Worm (Caenorhabditis elegans): Measurements from ENCODE around the gene rps-2.

rps-2 gene

ce11 chrIV:7938834-7939233 lies 12.6 kb upstream of the rps-2 start, which contains the start of gene F20D12.7:
TSS of gene F20D12.7 (minus strand) at chrIV:7938934.
- TF ChIP-seq W03F9.2 (tag; optimal IDR thresholded peaks at IDR 0.05), result no peak
- TF ChIP-seq dao-5 (tag; optimal IDR thresholded peaks at IDR 0.05), result no peak
- no peak for TF ChIP-seq him-1 (tag; optimal IDR thresholded peaks at IDR 0.05)

- TF ChIP-seq him-1 (tag; optimal IDR thresholded peaks at IDR 0.05) (no peak), W03F9.2 (tag; optimal IDR thresholded peaks at IDR 0.05) (no peak), dao-5 (tag; optimal IDR thresholded peaks at IDR 0.05) (no peak)
These were observed 7.5 kb upstream of the rps-2 start, which contains the start of gene bbs-2 for ce11 chrIV:7933733-7934132. TSS of gene bbs-2 (plus strand) at chrIV:7934033.

- no peak for TF ChIP-seq him-1 (tag; optimal IDR thresholded peaks at IDR 0.05)
- no peak for TF ChIP-seq dao-5 (tag; optimal IDR thresholded peaks at IDR 0.05)
- no peak for TF ChIP-seq W03F9.2 (tag; optimal IDR thresholded peaks at IDR 0.05)
These were observed 5.7 kb upstream of the rps-2 start for ce11 chrIV:7931873-7932272.

- no peak for TF ChIP-seq W03F9.2 (tag; optimal IDR thresholded peaks at IDR 0.05)
- TF ChIP-seq dao-5 (tag; optimal IDR thresholded peaks at IDR 0.05), result no peak
- no peak for TF ChIP-seq him-1 (tag; optimal IDR thresholded peaks at IDR 0.05)
These were observed 1.7 kb upstream of the rps-2 start, which contains the start of gene gcy-8 for ce11 chrIV:7927852-7928251. TSS of gene gcy-8 (plus strand) at chrIV:7928152.

- TF ChIP-seq him-1 (tag; optimal IDR thresholded peaks at IDR 0.05), result no peak
- no peak for TF ChIP-seq W03F9.2 (tag; optimal IDR thresholded peaks at IDR 0.05)
- no peak for TF ChIP-seq dao-5 (tag; optimal IDR thresholded peaks at IDR 0.05)
These were observed 1.0 kb upstream of the rps-2 start, which contains the start of gene C49H3.12 for ce11 chrIV:7927218-7927617. TSS of gene C49H3.12 (minus strand) at chrIV:7927318.

- no peak for TF ChIP-seq W03F9.2 (tag; optimal IDR thresholded peaks at IDR 0.05)
- no peak for TF ChIP-seq him-1 (tag; optimal IDR thresholded peaks at IDR 0.05)
- no peak for TF ChIP-seq dao-5 (tag; optimal IDR thresholded peaks at IDR 0.05)
These were observed 989 bp downstream of the rps-2 start for ce11 chrIV:7924975-7925828.

ce11 chrIV:7923982-7924480 lies 2.2 kb downstream of the rps-2 start, which contains the start of the genes xpo-3 and C49H3.3:
TSS of gene xpo-3 (minus strand) at chrIV:7924032.
TSS of gene C49H3.3 (plus strand) at chrIV:7924350.
- no peak for TF ChIP-seq him-1 (tag; optimal IDR thresholded peaks at IDR 0.05)
- TF ChIP-seq W03F9.2 (tag; optimal IDR thresholded peaks at IDR 0.05), result peak; percentile 79
- TF ChIP-seq dao-5 (tag; optimal IDR thresholded peaks at IDR 0.05), result no peak

ce11 chrIV:7920126-7920525 lies 6.1 kb downstream of the rps-2 start, which contains the start of gene C49H3.16:
TSS of gene C49H3.16 (plus strand) at chrIV:7920426.
- TF ChIP-seq dao-5 (tag; optimal IDR thresholded peaks at IDR 0.05), result no peak

ce11 chrIV:7917881-7918280 lies 8.3 kb downstream of the rps-2 start:
- TF ChIP-seq dao-5 (tag; optimal IDR thresholded peaks at IDR 0.05) (no peak), W03F9.2 (tag; optimal IDR thresholded peaks at IDR 0.05) (no peak), him-1 (tag; optimal IDR thresholded peaks at IDR 0.05) (no peak)

ce11 chrIV:7916907-7917306 lies 9.3 kb downstream of the rps-2 start:
- TF ChIP-seq him-1 (tag; optimal IDR thresholded peaks at IDR 0.05) (no peak), dao-5 (tag; optimal IDR thresholded peaks at IDR 0.05) (no peak), W03F9.2 (tag; optimal IDR thresholded peaks at IDR 0.05) (no peak)

- no peak for TF ChIP-seq dao-5 (tag; optimal IDR thresholded peaks at IDR 0.05)
- no peak for TF ChIP-seq W03F9.2 (tag; optimal IDR thresholded peaks at IDR 0.05)
- no peak for TF ChIP-seq him-1 (tag; optimal IDR thresholded peaks at IDR 0.05)
These were observed 11.2 kb downstream of the rps-2 start, which contains the start of gene C49H3.4 for ce11 chrIV:7914991-7915390. TSS of gene C49H3.4 (plus strand) at chrIV:7915291.

ce11 chrIV:7910197-7910735 lies 15.9 kb downstream of the rps-2 start, which contains the start of the genes npp-27 and ntl-4:
TSS of gene npp-27 (minus strand) at chrIV:7910247.
TSS of gene ntl-4 (plus strand) at chrIV:7910575.
- no peak for TF ChIP-seq him-1 (tag; optimal IDR thresholded peaks at IDR 0.05)
- TF ChIP-seq dao-5 (tag; optimal IDR thresholded peaks at IDR 0.05), result no peak
- TF ChIP-seq W03F9.2 (tag; optimal IDR thresholded peaks at IDR 0.05), result no peak

ce11 chrIV:7909455-7910141 lies 16.6 kb downstream of the rps-2 start:
- TF ChIP-seq W03F9.2 (tag; optimal IDR thresholded peaks at IDR 0.05) (peak; percentile 33), him-1 (tag; optimal IDR thresholded peaks at IDR 0.05) (no peak)
